Worm (Caenorhabditis elegans) whole organism, L1 larva: ENCODE data around the gene K12H4.7.

Experiments
- fos-1 ChIP-seq: fragments of 150-350 bp; optimal IDR thresholded peaks from 2 replicates; lab custom pipeline; 2014; ENCODE audit warnings: missing biosample characterization, missing genetic modification characterization
- hlh-4 ChIP-seq: sonication (generic microtip); optimal IDR thresholded peaks from 2 replicates; lab custom pipeline; 2016; ENCODE audit warnings: mild to moderate bottlenecking, missing genetic modification characterization, missing compliant biosample characterization
- lin-39 ChIP-seq: fragments of 150-350 bp; optimal IDR thresholded peaks from 2 replicates; lab custom pipeline; 2014; ENCODE audit warnings: missing biosample characterization, missing genetic modification reagents, missing genetic modification characterization
- nhr-12 ChIP-seq: sonication (generic microtip); optimal IDR thresholded peaks from 2 replicates; lab custom pipeline; 2017; ENCODE audit warnings: missing biosample characterization, missing genetic modification characterization
- sup-37 ChIP-seq: fragments of 200-800 bp; sonication (Bioruptor generic); optimal IDR thresholded peaks from 2 replicates; lab custom pipeline; 2018; ENCODE audit warnings: mild to moderate bottlenecking, missing genetic modification characterization, missing compliant biosample characterization

DNA sequence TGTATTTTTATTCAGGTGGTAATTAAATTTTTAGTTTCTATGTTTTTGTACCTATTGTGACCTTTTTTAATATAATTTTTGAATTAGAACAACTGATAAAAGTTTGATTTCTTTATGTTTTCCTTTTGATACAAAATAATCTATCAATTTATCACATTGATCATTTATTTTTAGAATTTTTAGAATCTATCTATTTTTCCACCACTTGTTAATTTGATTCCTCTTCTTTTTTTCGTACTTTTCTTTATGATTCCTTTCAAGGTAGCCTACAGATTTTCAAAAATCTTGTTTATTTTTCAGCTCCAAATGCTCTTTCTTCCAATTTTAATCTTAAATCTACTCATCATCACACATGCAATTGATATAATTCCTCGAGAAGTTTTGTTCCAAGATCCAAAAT, 12.9 kb downstream of the K12H4.7 start, which contains the start of gene dpf-6:
- TF ChIP-seq hlh-4 (tag; lab: Kevin White, UChicago) (no peak), fos-1 (tag; lab: Kevin White, UChicago) (no peak), sup-37 (GFP tag; lab: Kevin White, UChicago) (no peak), lin-39 (tag; lab: Kevin White, UChicago) (no peak), nhr-12 (tag; lab: Kevin White, UChicago) (no peak)
